Worm (Caenorhabditis elegans) whole organism, L1 larva: Measurements from ENCODE around the gene aqp-4.

ENCODE experiments used
- aly-2 ChIP-seq: fragments of 150-350 bp; optimal IDR thresholded peaks from 2 replicates; lab custom pipeline; 2014; ENCODE audit warnings: missing biosample characterization, missing genetic modification characterization
- ceh-8 ChIP-seq: fragments of 200-800 bp; sonication (Bioruptor generic); optimal IDR thresholded peaks from 2 replicates; lab custom pipeline; 2018; ENCODE audit warnings: mild to moderate bottlenecking, missing genetic modification characterization, moderate library complexity, missing compliant biosample characterization
- ceh-82 ChIP-seq, 3 experiments: fragments of 150-350 bp in 1 of 3; sonication (generic microtip) in 2 of 3; optimal IDR thresholded peaks; 2 replicates each; lab custom pipeline; 2014 to 2017; ENCODE audit warnings: missing biosample characterization in 3 of 3, missing genetic modification characterization in 3 of 3
- ces-1 ChIP-seq: fragments of 150-350 bp; optimal IDR thresholded peaks from 2 replicates; lab custom pipeline; 2014; ENCODE audit warnings: missing biosample characterization, missing genetic modification reagents, missing genetic modification characterization
- efl-1 ChIP-seq, 4 experiments: fragments of 150-350 bp; optimal IDR thresholded peaks in 3 of 4; peaks in 1 of 4; 1 replicate in 1 of 4; 2 replicates in 3 of 4; lab custom pipeline; 2014; ENCODE audit warnings: missing biosample characterization in 2 of 4, missing genetic modification characterization in 2 of 4, missing genetic modification reagents in 2 of 4
- fkh-10 ChIP-seq: sonication (generic microtip); optimal IDR thresholded peaks from 2 replicates; lab custom pipeline; 2017; ENCODE audit warnings: missing biosample characterization, missing genetic modification reagents, missing genetic modification characterization
- fkh-8 ChIP-seq: sonication (generic microtip); optimal IDR thresholded peaks from 2 replicates; lab custom pipeline; 2016; ENCODE audit warnings: mild to moderate bottlenecking, missing genetic modification characterization, missing compliant biosample characterization
- hpl-2 ChIP-seq: fragments of 150-350 bp; optimal IDR thresholded peaks from 2 replicates; lab custom pipeline; 2014; ENCODE audit warnings: missing biosample characterization, missing genetic modification reagents, missing genetic modification characterization
- lin-13 ChIP-seq: fragments of 150-350 bp; optimal IDR thresholded peaks from 2 replicates; lab custom pipeline; 2014; ENCODE audit warnings: missing biosample characterization, missing genetic modification reagents, missing genetic modification characterization
- lin-14 ChIP-seq: fragments of 200-800 bp; sonication (Bioruptor generic); optimal IDR thresholded peaks from 2 replicates; lab custom pipeline; 2018; ENCODE audit warnings: mild to moderate bottlenecking, missing genetic modification characterization, moderate library complexity, missing compliant biosample characterization
- lin-15B ChIP-seq: fragments of 150-350 bp; sonication (generic microtip); optimal IDR thresholded peaks from 3 replicates; lab custom pipeline; 2014; ENCODE audit warnings: missing biosample characterization, missing genetic modification characterization
- lin-35 ChIP-seq, 2 experiments: fragments of 150-350 bp; optimal IDR thresholded peaks; 2 replicates each; lab custom pipeline; 2014; ENCODE audit warnings: missing biosample characterization in 2 of 2, missing genetic modification characterization in 2 of 2, missing genetic modification reagents in 2 of 2
- lsy-2 ChIP-seq, 2 experiments: fragments of 150-350 bp; optimal IDR thresholded peaks; 2 replicates each; lab custom pipeline; 2014; ENCODE audit warnings: missing biosample characterization in 2 of 2, missing genetic modification characterization in 2 of 2
- mdl-1 ChIP-seq, 2 experiments: fragments of 150-350 bp; optimal IDR thresholded peaks; 2 replicates each; lab custom pipeline; 2014 to 2017; ENCODE audit warnings: missing biosample characterization in 2 of 2, missing genetic modification characterization in 2 of 2, inconsistent platforms in 1 of 2
- mef-2 ChIP-seq: fragments of 150-350 bp; optimal IDR thresholded peaks from 2 replicates; lab custom pipeline; 2014; ENCODE audit warnings: missing biosample characterization, missing genetic modification characterization
- nhr-12 ChIP-seq: sonication (generic microtip); optimal IDR thresholded peaks from 2 replicates; lab custom pipeline; 2017; ENCODE audit warnings: missing biosample characterization, missing genetic modification characterization
- nhr-19 ChIP-seq: fragments of 200-800 bp; sonication (Bioruptor generic); conservative IDR thresholded peaks from 2 replicates; pipeline ENCODE4 v1.3.6; 2022; ENCODE audit warnings: missing genetic modification characterization, missing compliant biosample characterization
- nhr-20 ChIP-seq: sonication (generic microtip); optimal IDR thresholded peaks from 2 replicates; lab custom pipeline; 2016; ENCODE audit warnings: mild to moderate bottlenecking, missing genetic modification characterization, missing compliant biosample characterization
- nhr-28 ChIP-seq: fragments of 150-350 bp; optimal IDR thresholded peaks from 2 replicates; lab custom pipeline; 2014; ENCODE audit warnings: missing biosample characterization, missing genetic modification characterization
- nhr-47 ChIP-seq: sonication (generic microtip); optimal IDR thresholded peaks from 2 replicates; lab custom pipeline; 2016; ENCODE audit warnings: mild to moderate bottlenecking, missing genetic modification characterization, moderate library complexity, missing compliant biosample characterization
- nhr-71 ChIP-seq: sonication (generic microtip); optimal IDR thresholded peaks from 2 replicates; lab custom pipeline; 2016; ENCODE audit warnings: mild to moderate bottlenecking, missing genetic modification characterization, moderate library complexity, missing compliant biosample characterization
- nhr-76 ChIP-seq: sonication (generic microtip); optimal IDR thresholded peaks from 2 replicates; lab custom pipeline; 2017; ENCODE audit warnings: missing biosample characterization, missing genetic modification characterization
- nhr-84 ChIP-seq: sonication (generic microtip); optimal IDR thresholded peaks from 2 replicates; lab custom pipeline; 2017; ENCODE audit warnings: missing biosample characterization, missing genetic modification characterization
- nhr-85 ChIP-seq: sonication (generic microtip); peaks from one replicate; lab custom pipeline; 2016; ENCODE audit warnings: missing genetic modification characterization, inconsistent platforms, missing compliant biosample characterization
- pax-3 ChIP-seq: fragments of 200-800 bp; sonication (Bioruptor generic); optimal IDR thresholded peaks from 2 replicates; lab custom pipeline; 2018; ENCODE audit warnings: mild to moderate bottlenecking, missing genetic modification characterization, moderate library complexity, missing compliant biosample characterization
- snpc-4 ChIP-seq: fragments of 150-350 bp; optimal IDR thresholded peaks from 2 replicates; lab custom pipeline; 2014; ENCODE audit warnings: missing biosample characterization, missing genetic modification characterization
- snu-23 ChIP-seq: sonication (generic microtip); optimal IDR thresholded peaks from 2 replicates; lab custom pipeline; 2016; ENCODE audit warnings: missing genetic modification characterization, missing compliant biosample characterization
- sup-37 ChIP-seq: fragments of 200-800 bp; sonication (Bioruptor generic); optimal IDR thresholded peaks from 2 replicates; lab custom pipeline; 2018; ENCODE audit warnings: mild to moderate bottlenecking, missing genetic modification characterization, missing compliant biosample characterization
- swsn-7 ChIP-seq: sonication (generic microtip); optimal IDR thresholded peaks from 2 replicates; lab custom pipeline; 2016; ENCODE audit warnings: missing genetic modification characterization, missing compliant biosample characterization
- tbx-2 ChIP-seq: sonication (generic microtip); optimal IDR thresholded peaks from 2 replicates; lab custom pipeline; 2016; ENCODE audit warnings: missing genetic modification characterization, missing compliant biosample characterization
- unc-30 ChIP-seq: sonication (generic microtip); optimal IDR thresholded peaks from 2 replicates; lab custom pipeline; 2017; ENCODE audit warnings: missing biosample characterization, missing genetic modification characterization
- unc-86 ChIP-seq: sonication (generic microtip); optimal IDR thresholded peaks from 2 replicates; lab custom pipeline; 2016; ENCODE audit warnings: missing genetic modification characterization, missing compliant biosample characterization
- zag-1 ChIP-seq: fragments of 150-350 bp; optimal IDR thresholded peaks from 2 replicates; lab custom pipeline; 2014; ENCODE audit warnings: missing biosample characterization, missing genetic modification characterization
- ztf-4 ChIP-seq: fragments of 150-350 bp; optimal IDR thresholded peaks from 2 replicates; lab custom pipeline; 2014; ENCODE audit warnings: missing biosample characterization, missing genetic modification characterization

aqp-4 gene

ce11 chrV:9765622-9766021 is 28.3 kb downstream of the aqp-4 start (continued):
- TF ChIP-seq swsn-7 (tag; lab: Kevin White, UChicago) = peak; percentile 15
- no peak for TF ChIP-seq unc-86 (tag; lab: Kevin White, UChicago)
- no peak for TF ChIP-seq sup-37 (GFP tag; lab: Kevin White, UChicago)

DNA sequence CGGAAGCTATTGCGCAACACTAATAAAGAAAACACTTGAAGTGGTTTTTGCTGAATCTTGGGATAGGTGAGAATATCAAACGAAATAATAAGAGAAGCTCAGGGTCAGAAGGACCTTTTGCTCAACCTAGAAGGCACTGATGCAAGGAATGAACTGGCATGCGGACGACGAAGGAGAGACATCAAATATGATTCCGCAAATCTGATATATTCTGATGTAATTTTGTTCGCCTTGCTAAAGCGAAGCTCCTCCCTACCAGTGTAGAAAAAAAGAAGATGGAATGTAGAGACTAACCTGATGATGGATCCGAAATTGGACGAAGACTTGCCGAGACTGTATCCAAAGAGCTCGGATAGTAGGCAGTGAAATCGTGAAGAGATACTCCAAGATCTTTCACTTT is 30.6 kb downstream of the aqp-4 start:
- TF ChIP-seq fkh-10 (GFP tag; lab: Kevin White, UChicago) = peak; percentile 34
- peak; percentile 97 for TF ChIP-seq ces-1
- no peak for TF ChIP-seq hpl-2 (GFP tag; lab: Kevin White, UChicago)
- TF ChIP-seq lin-14 (GFP tag; lab: Kevin White, UChicago) = peak; percentile 22
- TF ChIP-seq zag-1 (tag; lab: Kevin White, UChicago) = no peak
- TF ChIP-seq efl-1 (optimal IDR thresholded peaks at IDR 0.05; lab: Kevin White, UChicago) = no peak
- TF ChIP-seq efl-1 (GFP tag; optimal IDR thresholded peaks at IDR 0.05 in 1 of 2; lab: Kevin White, UChicago) = peak in 1 of 2 experiments; percentile 58

DNA sequence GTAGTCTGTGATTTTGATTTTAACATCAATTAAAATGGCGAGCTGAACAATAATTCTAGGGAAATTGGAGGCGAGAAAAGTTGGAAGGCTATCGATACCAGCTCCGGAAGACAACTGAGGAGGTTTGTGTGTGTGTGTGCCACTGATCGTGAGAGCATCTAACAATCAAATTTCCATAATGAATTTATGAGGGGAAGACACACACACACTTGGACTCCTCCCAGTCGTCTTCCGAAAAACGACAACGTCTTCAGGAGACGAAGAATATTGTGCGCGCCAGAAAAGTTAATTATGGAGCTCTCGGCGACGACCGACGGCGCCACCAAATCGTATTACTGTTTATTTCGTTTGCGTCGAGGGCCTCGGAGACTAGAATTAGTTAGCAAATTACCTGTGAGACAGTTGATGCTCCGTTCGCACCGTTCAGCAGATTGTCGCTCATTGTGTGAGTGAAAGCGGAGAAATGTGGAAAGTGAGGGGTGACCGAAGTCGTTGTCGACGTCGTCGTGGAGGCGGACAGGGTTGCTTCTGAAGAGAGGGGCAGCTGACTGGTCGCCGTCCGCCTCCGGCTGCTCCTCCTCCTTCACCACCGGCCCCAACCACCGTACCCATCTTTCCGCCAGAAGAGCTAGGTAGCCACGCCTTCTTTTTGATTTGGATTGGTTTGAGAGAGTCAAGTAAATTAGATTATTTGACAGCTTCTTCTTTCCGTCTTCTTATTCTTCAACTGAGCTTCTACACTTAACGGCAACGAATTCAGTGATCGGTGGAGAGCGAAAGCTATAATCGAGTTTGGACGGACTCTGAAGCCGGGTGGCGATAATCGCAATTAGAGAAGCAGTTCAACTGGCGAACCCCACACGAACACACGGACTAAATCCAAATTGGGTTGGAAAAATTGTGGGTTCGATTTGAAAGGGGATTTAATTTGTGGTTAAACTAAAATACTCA is 31.7 kb downstream of the aqp-4 start, which contains the start of gene unc-42:
TSS of gene unc-42 (minus strand) at position 564 of the 951 bp plus-strand sequence.
- TF ChIP-seq pax-3 (tag; lab: Kevin White, UChicago) (no peak), swsn-7 (tag; lab: Kevin White, UChicago) (peak; percentile 16), mdl-1 (tag; optimal IDR thresholded peaks at IDR 0.05; lab: Kevin White, UChicago) (no peak), efl-1 (optimal IDR thresholded peaks at IDR 0.05; lab: Kevin White, UChicago) (no peak), efl-1 (GFP tag; optimal IDR thresholded peaks at IDR 0.05 in 1 of 2; lab: Kevin White, UChicago) (peak in 1 of 2 experiments; percentile 76), unc-86 (tag; lab: Kevin White, UChicago) (no peak), nhr-76 (tag; lab: Kevin White, UChicago) (no peak), aly-2 (tag; lab: Kevin White, UChicago) (no peak), nhr-71 (tag; lab: Kevin White, UChicago) (peak; percentile 30), ztf-4 (tag; lab: Kevin White, UChicago) (no peak), fkh-8 (tag; lab: Kevin White, UChicago) (no peak), sup-37 (GFP tag; lab: Kevin White, UChicago) (no peak), nhr-47 (tag; lab: Kevin White, UChicago) (peak; percentile 50), fkh-10 (GFP tag; lab: Kevin White, UChicago) (peak; percentile 88), lin-13 (GFP tag; lab: Kevin White, UChicago) (no peak), lin-14 (GFP tag; lab: Kevin White, UChicago) (peak; percentile 80), mef-2 (tag; lab: Kevin White, UChicago) (no peak), ceh-8 (no peak), tbx-2 (tag; lab: Kevin White, UChicago) (peak; percentile 35), nhr-12 (tag; lab: Kevin White, UChicago) (no peak), ceh-82 (tag; optimal IDR thresholded peaks at IDR 0.05; lab: Kevin White, UChicago) (peak in 1 of 3 experiments; percentile 28), nhr-84 (tag; lab: Kevin White, UChicago) (no peak), unc-30 (tag; lab: Kevin White, UChicago) (no peak), ces-1 (peak; percentile 100), lsy-2 (tag; optimal IDR thresholded peaks at IDR 0.05; lab: Kevin White, UChicago) (peak in 1 of 2 experiments; percentile 53)

DNA sequence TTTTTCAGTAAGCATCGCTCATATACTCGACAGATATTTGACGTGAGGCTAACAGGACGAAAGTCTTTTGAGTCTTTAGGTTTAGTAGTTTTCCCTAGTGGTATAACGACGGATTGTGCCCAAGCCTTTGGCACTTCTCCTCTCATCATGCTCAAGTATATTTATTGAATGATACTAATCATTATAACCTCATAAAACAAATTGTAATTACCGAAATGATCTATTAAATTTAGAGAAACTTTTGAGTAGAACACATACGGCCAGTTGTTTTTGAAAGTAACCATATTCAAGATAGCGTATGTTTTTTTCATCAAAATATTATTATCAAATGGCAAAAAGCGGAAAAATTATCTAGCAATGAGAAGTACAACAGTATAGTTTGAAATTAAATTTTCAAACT is 34.0 kb downstream of the aqp-4 start:
- no peak for TF ChIP-seq swsn-7 (tag; lab: Kevin White, UChicago)
- no peak for TF ChIP-seq lin-15B
- TF ChIP-seq nhr-19 (GFP tag; lab: Robert Waterston, UW) = no peak
- TF ChIP-seq nhr-28 (tag; lab: Kevin White, UChicago) = no peak
- TF ChIP-seq lin-35 (GFP tag; optimal IDR thresholded peaks at IDR 0.05; lab: Kevin White, UChicago) = no peak
- no peak for TF ChIP-seq nhr-85 (tag; lab: Kevin White, UChicago)
- no peak for TF ChIP-seq ces-1
- TF ChIP-seq snu-23 (GFP tag; lab: Kevin White, UChicago) = no peak
- no peak for TF ChIP-seq snpc-4 (tag; lab: Kevin White, UChicago)
- TF ChIP-seq nhr-20 (tag; lab: Kevin White, UChicago) = no peak
